Worm (Caenorhabditis elegans) whole organism, L2 larva: ENCODE measurements around the gene C25F9.16.

Source experiments
- F13H6.1 ChIP-seq: sonication (generic microtip); optimal IDR thresholded peaks from 2 replicates; lab custom pipeline; 2016; ENCODE audit warnings: missing genetic modification characterization, missing compliant biosample characterization
- lin-11 ChIP-seq: fragments of 150-350 bp; sonication (generic microtip); optimal IDR thresholded peaks from 2 replicates; lab custom pipeline; 2014; ENCODE audit warnings: missing biosample characterization, missing genetic modification characterization, inconsistent platforms, mixed read lengths
- lin-13 ChIP-seq: fragments of 150-350 bp; optimal IDR thresholded peaks from 2 replicates; lab custom pipeline; 2014; ENCODE audit warnings: missing biosample characterization, missing genetic modification reagents, missing genetic modification characterization
- lin-39 ChIP-seq: fragments of 150-350 bp; optimal IDR thresholded peaks from 2 replicates; lab custom pipeline; 2014; ENCODE audit warnings: missing biosample characterization, missing genetic modification reagents, missing genetic modification characterization
- nhr-25 ChIP-seq: fragments of 150-350 bp; sonication (generic microtip); optimal IDR thresholded peaks from 3 replicates; lab custom pipeline; 2014; ENCODE audit warnings: missing biosample characterization, missing genetic modification characterization
- skn-1 ChIP-seq: sonication (generic microtip); optimal IDR thresholded peaks from 2 replicates; lab custom pipeline; 2017; ENCODE audit warnings: missing biosample characterization, missing genetic modification characterization
- sma-3 ChIP-seq: sonication (generic microtip); optimal IDR thresholded peaks from 2 replicates; lab custom pipeline; 2016; ENCODE audit warnings: missing genetic modification reagents, missing genetic modification characterization, missing compliant biosample characterization

- no peak for TF ChIP-seq F13H6.1
- no peak for TF ChIP-seq lin-13
- TF ChIP-seq nhr-25 (tag; lab: Kevin White, UChicago) = no peak
- no peak for TF ChIP-seq lin-39 (tag; lab: Kevin White, UChicago)
- no peak for TF ChIP-seq skn-1 (tag; lab: Kevin White, UChicago)
- no peak for TF ChIP-seq sma-3 (GFP tag; lab: Kevin White, UChicago)
- no peak for TF ChIP-seq lin-11 (tag; lab: Kevin White, UChicago)
Observed at ce11 chrV:19394750-19395149, 39.4 kb upstream of the C25F9.16 start, which contains the start of gene C25F9.8.
